Fruit fly (Drosophila melanogaster) S2 (cell line): ENCODE results near the gene Cep97.

Experiments
- CG8478 ChIP-seq: fragments of >200 bp; optimal IDR thresholded peaks from 2 replicates; lab custom pipeline; 2018
- CTCF ChIP-seq, 2 experiments: fragments of >200 bp; optimal IDR thresholded peaks; 2 replicates each; lab custom pipeline; 2018

- TF ChIP-seq CG8478 (lab: Kevin White, UChicago) (no peak), CTCF (optimal IDR thresholded peaks at IDR 0.05; lab: Kevin White, UChicago) (no peak)
Measured at dm6 chr2L:3855528-3856189, 11.8 kb upstream of the Cep97 start.
